Fruit fly (Drosophila melanogaster) whole organism, prepupa: ENCODE measurements around the gene CG31523.

ENCODE experiments used
- Blimp-1 ChIP-seq: fragments of 200-800 bp; sonication (Bioruptor generic); optimal IDR thresholded peaks from 3 replicates; lab custom pipeline; 2017; ENCODE audit warnings: missing biosample characterization, missing genetic modification characterization, mild to moderate bottlenecking, moderate library complexity, missing genetic modification reagents
- CG10631 ChIP-seq: fragments of 200-800 bp; sonication (Bioruptor generic); optimal IDR thresholded peaks from 2 replicates; lab custom pipeline; 2016; ENCODE audit warnings: missing biosample characterization, missing genetic modification characterization
- CG11762 ChIP-seq: fragments of 200-800 bp; sonication (Bioruptor generic); optimal IDR thresholded peaks from 3 replicates; lab custom pipeline; 2016; ENCODE audit warnings: missing biosample characterization, missing genetic modification characterization; ENCODE audit not compliant: insufficient read depth
- CG11902 ChIP-seq: fragments of 200-800 bp; sonication (Bioruptor generic); optimal IDR thresholded peaks from 3 replicates; lab custom pipeline; 2016; ENCODE audit warnings: missing biosample characterization, missing genetic modification characterization
- CG15336 ChIP-seq: fragments of 200-800 bp; sonication (Bioruptor generic); IDR thresholded peaks from 2 replicates; pipeline ENCODE4 v1.3.6; 2022; ENCODE audit warnings: missing biosample characterization, missing genetic modification characterization
- CG1621 ChIP-seq: fragments of 200-800 bp; sonication (Bioruptor generic); optimal IDR thresholded peaks from 3 replicates; lab custom pipeline; 2018; ENCODE audit warnings: missing biosample characterization, mild to moderate bottlenecking, missing genetic modification characterization
- CG3032 ChIP-seq: fragments of 200-800 bp; optimal IDR thresholded peaks from 2 replicates; lab custom pipeline; 2019; ENCODE audit warnings: missing biosample characterization, mild to moderate bottlenecking, missing genetic modification characterization, moderate library complexity
- CG31627 ChIP-seq: fragments of 200-800 bp; sonication (Bioruptor generic); optimal IDR thresholded peaks from 3 replicates; lab custom pipeline; 2016; ENCODE audit warnings: missing biosample characterization, missing genetic modification characterization
- CG34406 ChIP-seq: fragments of 200-800 bp; sonication (Bioruptor generic); optimal IDR thresholded peaks from 3 replicates; lab custom pipeline; 2016; ENCODE audit warnings: missing biosample characterization, missing genetic modification characterization
- CG3919 ChIP-seq: fragments of 200-800 bp; sonication (Bioruptor generic); optimal IDR thresholded peaks from 3 replicates; lab custom pipeline; 2016; ENCODE audit warnings: missing biosample characterization, missing genetic modification characterization
- CG4318 ChIP-seq: fragments of 200-800 bp; sonication (Bioruptor generic); optimal IDR thresholded peaks from 3 replicates; lab custom pipeline; 2017; ENCODE audit warnings: missing biosample characterization, mild to moderate bottlenecking, missing genetic modification characterization
- CG6163 ChIP-seq: fragments of 200-800 bp; sonication (Bioruptor generic); IDR thresholded peaks from 3 replicates; pipeline ENCODE4 v1.3.6; 2022; ENCODE audit warnings: missing biosample characterization, missing genetic modification characterization
- CG7368 ChIP-seq: fragments of 200-800 bp; sonication (Bioruptor generic); optimal IDR thresholded peaks from 3 replicates; lab custom pipeline; 2016; ENCODE audit warnings: missing biosample characterization, missing genetic modification characterization
- CG8319 ChIP-seq: fragments of 200-800 bp; sonication (Bioruptor generic); optimal IDR thresholded peaks from 3 replicates; lab custom pipeline; 2016; ENCODE audit warnings: missing biosample characterization, missing genetic modification characterization
- Eip75B ChIP-seq: fragments of 200-800 bp; sonication (Bioruptor generic); optimal IDR thresholded peaks from 3 replicates; lab custom pipeline; 2016; ENCODE audit warnings: missing biosample characterization, missing genetic modification characterization
- Eip93F ChIP-seq: fragments of 200-800 bp; sonication (Bioruptor generic); optimal IDR thresholded peaks from 2 replicates; lab custom pipeline; 2016; ENCODE audit warnings: missing biosample characterization, mild to moderate bottlenecking, missing genetic modification characterization
- Ets96B ChIP-seq: fragments of 200-800 bp; optimal IDR thresholded peaks from 2 replicates; lab custom pipeline; 2019; ENCODE audit warnings: missing biosample characterization, mild to moderate bottlenecking, missing genetic modification characterization, moderate library complexity
- Gug ChIP-seq: fragments of 200-800 bp; sonication (Bioruptor generic); IDR thresholded peaks from 2 replicates; pipeline ENCODE4 v1.3.6; 2022; ENCODE audit warnings: missing biosample characterization, missing genetic modification characterization
- Hr39 ChIP-seq: fragments of 200-800 bp; sonication (Bioruptor generic); optimal IDR thresholded peaks from 2 replicates; lab custom pipeline; 2016; ENCODE audit warnings: missing biosample characterization, missing genetic modification characterization
- Lpt ChIP-seq: fragments of 200-800 bp; sonication (Bioruptor generic); optimal IDR thresholded peaks from 3 replicates; lab custom pipeline; 2016; ENCODE audit warnings: missing biosample characterization, missing genetic modification characterization
- Sox102F ChIP-seq: fragments of 200-800 bp; sonication (Bioruptor generic); optimal IDR thresholded peaks from 2 replicates; lab custom pipeline; 2016; ENCODE audit warnings: missing biosample characterization, mild to moderate bottlenecking, missing genetic modification characterization
- Sox14 ChIP-seq: fragments of 200-800 bp; sonication (Bioruptor generic); optimal IDR thresholded peaks from 3 replicates; lab custom pipeline; 2016; ENCODE audit warnings: missing biosample characterization, missing genetic modification characterization
- Sox15 ChIP-seq: fragments of 200-800 bp; sonication (Bioruptor generic); optimal IDR thresholded peaks from 3 replicates; lab custom pipeline; 2016; ENCODE audit warnings: missing biosample characterization, missing genetic modification characterization
- achi ChIP-seq: fragments of 200-800 bp; sonication (Bioruptor generic); optimal IDR thresholded peaks from 3 replicates; lab custom pipeline; 2016; ENCODE audit warnings: missing biosample characterization, missing genetic modification characterization
- dsx ChIP-seq: fragments of 200-800 bp; optimal IDR thresholded peaks from 3 replicates; lab custom pipeline; 2019; ENCODE audit warnings: missing biosample characterization, mild to moderate bottlenecking, missing genetic modification characterization, moderate library complexity; ENCODE audit not compliant: poor library complexity, severe bottlenecking
- esn ChIP-seq: fragments of 200-800 bp; sonication (Bioruptor generic); optimal IDR thresholded peaks from 2 replicates; lab custom pipeline; 2016; ENCODE audit warnings: missing biosample characterization, mild to moderate bottlenecking, missing genetic modification characterization, moderate library complexity
- fd59A ChIP-seq: fragments of 200-800 bp; sonication (Bioruptor generic); optimal IDR thresholded peaks from 2 replicates; lab custom pipeline; 2017; ENCODE audit warnings: missing biosample characterization, mild to moderate bottlenecking, missing genetic modification characterization, missing genetic modification reagents
- fkh ChIP-seq: fragments of 200-800 bp; sonication (Bioruptor generic); optimal IDR thresholded peaks from 3 replicates; lab custom pipeline; 2017; ENCODE audit warnings: missing biosample characterization, mild to moderate bottlenecking, missing genetic modification characterization, moderate library complexity
- net ChIP-seq: fragments of 200-800 bp; sonication (Bioruptor generic); optimal IDR thresholded peaks from 3 replicates; lab custom pipeline; 2016; ENCODE audit warnings: missing biosample characterization, missing genetic modification characterization
- ss ChIP-seq, 2 experiments: fragments of 200-800 bp; sonication (Bioruptor generic); optimal IDR thresholded peaks; 2 replicates in 1 of 2; 3 replicates in 1 of 2; lab custom pipeline; 2017 to 2018; ENCODE audit warnings: mild to moderate bottlenecking in 2 of 2, missing biosample characterization in 2 of 2, missing genetic modification characterization in 2 of 2, moderate library complexity in 1 of 2

CG31523 gene

dm6 chr3R:4428585-4429464 is 50.2 kb downstream of the CG31523 start, which contains the start of gene srl:
Gene srl (minus strand): TSS chr3R:4429335.
- TF ChIP-seq esn (GFP tag; lab: Kevin White, UChicago) = peak; percentile 19
- no peak for TF ChIP-seq dsx (GFP tag; lab: Kevin White, UChicago)
- no peak for TF ChIP-seq achi (GFP tag; lab: Kevin White, UChicago)
- TF ChIP-seq fd59A (GFP tag; lab: Kevin White, UChicago) = no peak
- TF ChIP-seq CG6163 (GFP tag; lab: Robert Waterston, UW) = no peak
- TF ChIP-seq Sox15 (GFP tag; lab: Kevin White, UChicago) = no peak
- no peak for TF ChIP-seq ss (GFP tag; optimal IDR thresholded peaks at IDR 0.05; lab: Kevin White, UChicago)
- TF ChIP-seq CG15336 (GFP tag; lab: Robert Waterston, UW) = no peak

dm6 chr3R:4426730-4427129 is 52.3 kb downstream of the CG31523 start, which contains the start of gene CG31525:
Gene CG31525 (plus strand): TSS chr3R:4427030.
- TF ChIP-seq CG3919 (GFP tag; lab: Kevin White, UChicago) (no peak), esn (GFP tag; lab: Kevin White, UChicago) (no peak), Sox14 (GFP tag; lab: Kevin White, UChicago) (no peak), CG31627 (GFP tag; lab: Kevin White, UChicago) (no peak), fd59A (GFP tag; lab: Kevin White, UChicago) (no peak)

- TF ChIP-seq CG11762 (no peak), CG11902 (no peak), fd59A (GFP tag; lab: Kevin White, UChicago) (no peak), Hr39 (GFP tag; lab: Kevin White, UChicago) (no peak), fkh (no peak), Eip93F (GFP tag; lab: Kevin White, UChicago) (no peak), Lpt (GFP tag; lab: Kevin White, UChicago) (no peak), Sox102F (GFP tag; lab: Kevin White, UChicago) (no peak), CG31627 (GFP tag; lab: Kevin White, UChicago) (no peak)
These were observed 59.5 kb downstream of the CG31523 start, which contains the start of gene CG32944 for dm6 chr3R:4419482-4419881. Gene CG32944 (minus strand): TSS chr3R:4419578.

- TF ChIP-seq CG3032 (tag; lab: Kevin White, UChicago) (no peak), ss (GFP tag; optimal IDR thresholded peaks at IDR 0.05; lab: Kevin White, UChicago) (no peak), Blimp-1 (GFP tag; lab: Kevin White, UChicago) (no peak), Eip93F (GFP tag; lab: Kevin White, UChicago) (no peak), net (no peak), Eip75B (no peak), CG1621 (no peak), CG7368 (GFP tag; lab: Kevin White, UChicago) (no peak), CG10631 (no peak), CG3919 (GFP tag; lab: Kevin White, UChicago) (no peak), Gug (GFP tag; lab: Robert Waterston, UW) (no peak), CG8319 (GFP tag; lab: Kevin White, UChicago) (no peak), CG34406 (GFP tag; lab: Kevin White, UChicago) (no peak), Ets96B (tag; lab: Kevin White, UChicago) (no peak), CG4318 (GFP tag; lab: Kevin White, UChicago) (no peak)
- TF ChIP-seq, all 60 proteins: peak for 0
These were observed 62.9 kb downstream of the CG31523 start, which contains the start of gene CG31528 for dm6 chr3R:4416138-4416537. Gene CG31528 (plus strand): TSS chr3R:4416438.
